Fruit fly (Drosophila melanogaster): ENCODE data around the gene CG8086.

CG8086 gene

DNA sequence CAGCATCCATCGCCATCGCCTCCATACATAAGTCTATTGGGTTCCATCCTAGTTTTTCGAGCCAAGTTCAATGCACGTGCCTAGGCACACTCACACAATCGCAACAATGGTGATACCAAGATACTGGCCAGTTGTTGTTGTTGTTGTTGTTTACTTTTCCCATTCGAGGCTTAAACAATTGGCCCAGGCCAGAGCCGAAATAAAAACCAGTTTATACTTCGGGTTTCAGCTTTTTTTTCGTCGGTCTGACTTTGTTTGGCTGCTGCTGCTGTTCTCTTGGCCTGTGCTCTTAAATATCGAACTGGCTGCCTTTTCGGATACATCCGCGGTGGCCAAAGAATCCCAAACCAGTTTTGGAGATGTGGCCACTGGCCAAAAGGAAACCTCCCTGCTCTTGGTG lies 22.9 kb upstream of the CG8086 start (continued):
- TF ChIP-seq CG3163 (GFP tag; optimal IDR thresholded peaks at IDR 0.05) (peak; percentile 87), tgo (GFP tag; IDR thresholded peaks at IDR 0.05) (0 out of 3 replicates have a peak, but pooled peaks have one; percentile 5), cwo (GFP tag; optimal IDR thresholded peaks at IDR 0.05) (peak; percentile 60), CG2199 (GFP tag; IDR thresholded peaks at IDR 0.05) (no peak), chm (GFP tag; IDR thresholded peaks at IDR 0.05) (0 out of 2 replicates have a peak, but pooled peaks have one; percentile 11), CG14667 (GFP tag; IDR thresholded peaks at IDR 0.05) (no peak), CG12391 (tag; optimal IDR thresholded peaks at IDR 0.05) (no peak), abd-A (tag; optimal IDR thresholded peaks at IDR 0.05) (peak; percentile 2), Dek (tag; optimal IDR thresholded peaks at IDR 0.05) (no peak), C15 (GFP tag; IDR thresholded peaks at IDR 0.05) (no peak), nerfin-1 (tag; optimal IDR thresholded peaks at IDR 0.05) (no peak), NfI (GFP tag; optimal IDR thresholded peaks at IDR 0.05) (no peak), CG12769 (tag; optimal IDR thresholded peaks at IDR 0.05) (peak; percentile 44), CG7786 (GFP tag; optimal IDR thresholded peaks at IDR 0.05) (no peak), sqz (GFP tag; optimal IDR thresholded peaks at IDR 0.05) (peak; percentile 58), CG17568 (GFP tag; optimal IDR thresholded peaks at IDR 0.05) (no peak), da (GFP tag; optimal IDR thresholded peaks at IDR 0.05) (no peak), vvl (GFP tag; IDR thresholded peaks at IDR 0.05) (peak; percentile 14; the same call in 1 of the 2 replicates), bigmax (GFP tag; optimal IDR thresholded peaks at IDR 0.05) (no peak), CG12071 (GFP tag; optimal IDR thresholded peaks at IDR 0.05) (peak; percentile 8), NC2α (GFP tag; optimal IDR thresholded peaks at IDR 0.05) (no peak), phol (tag; optimal IDR thresholded peaks at IDR 0.05) (no peak), bowl (GFP tag; IDR thresholded peaks at IDR 0.05) (no peak), dan (GFP tag; IDR thresholded peaks at IDR 0.05) (no peak), CG14014 (GFP tag; IDR thresholded peaks at IDR 0.05) (no peak), Deaf1 (tag; optimal IDR thresholded peaks at IDR 0.05) (peak; percentile 84), Max (GFP tag; optimal IDR thresholded peaks at IDR 0.05) (no peak), B-H1 (GFP tag; IDR thresholded peaks at IDR 0.05) (no peak), ap (GFP tag; IDR thresholded peaks at IDR 0.05) (no peak), PHDP (tag; optimal IDR thresholded peaks at IDR 0.05) (no peak), CG3847 (GFP tag; IDR thresholded peaks at IDR 0.05) (no peak), CG13287 (GFP tag; IDR thresholded peaks at IDR 0.05; ENCODE audit: partially characterized antibody) (peak; percentile 15; the same call in 1 of the 2 replicates), nerfin-2 (GFP tag; IDR thresholded peaks at IDR 0.05; ENCODE audit: partially characterized antibody) (no peak), Trl (optimal IDR thresholded peaks at IDR 0.05) (peak; percentile 5 to 6), Trl (GFP tag; optimal IDR thresholded peaks at IDR 0.05) (no peak), CG4360 (GFP tag; IDR thresholded peaks at IDR 0.05) (peak; percentile 93), chif (GFP tag; optimal IDR thresholded peaks at IDR 0.05) (no peak), scrt (GFP tag; optimal IDR thresholded peaks at IDR 0.05) (no peak), kni (GFP tag; optimal IDR thresholded peaks at IDR 0.05) (peak; percentile 88), CG3407 (GFP tag; optimal IDR thresholded peaks at IDR 0.05) (no peak), CG12299 (tag; optimal IDR thresholded peaks at IDR 0.05) (no peak), CG6175 (GFP tag; IDR thresholded peaks at IDR 0.05) (0 out of 3 replicates have a peak, but pooled peaks have one; percentile 26), lbe (GFP tag; optimal IDR thresholded peaks at IDR 0.05) (peak; percentile 21), onecut (GFP tag; IDR thresholded peaks at IDR 0.05) (peak; percentile 79; the same call in 1 of the 2 replicates), CTCF (GFP tag; optimal IDR thresholded peaks at IDR 0.05) (no peak), lilli (GFP tag; optimal IDR thresholded peaks at IDR 0.05) (no peak), CG12104 (GFP tag; optimal IDR thresholded peaks at IDR 0.05) (no peak)

All from whole organism, embryonic.